Worm (Caenorhabditis elegans): Measurements from ENCODE around the gene csq-1.

DNA sequence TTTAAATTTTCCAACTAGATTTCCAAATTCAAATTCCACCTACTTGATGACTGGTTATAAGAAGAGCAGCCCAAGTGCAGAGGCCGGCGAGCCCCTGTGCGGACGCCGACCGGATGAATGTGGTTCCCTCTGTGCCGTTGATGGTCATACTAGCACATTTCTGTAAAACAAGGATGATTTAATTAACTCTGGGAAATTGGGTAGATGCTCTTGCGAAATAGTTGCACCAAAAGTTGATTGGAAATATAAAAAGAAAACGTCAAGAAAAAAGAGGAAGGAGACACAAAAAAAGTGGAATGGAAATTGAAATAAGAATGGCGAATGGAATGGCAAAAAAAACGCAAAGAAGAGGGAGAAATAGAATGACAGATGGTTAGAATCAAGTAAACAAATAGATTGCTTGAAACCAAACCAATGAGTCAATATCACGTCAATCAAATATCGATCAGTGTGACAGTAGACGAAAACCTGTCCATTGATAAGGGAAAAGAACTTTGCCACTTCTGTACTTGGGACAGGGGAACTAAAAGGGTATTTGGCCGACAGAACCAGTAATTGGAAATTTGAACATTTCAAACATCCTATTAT is 22.1 kb downstream of the csq-1 start, which contains the start of gene tmem-184:
- TF ChIP-seq ztf-11 (tag; optimal IDR thresholded peaks at IDR 0.05), result no peak
- TF ChIP-seq nhr-76 (tag; optimal IDR thresholded peaks at IDR 0.05), result no peak
- no peak for TF ChIP-seq nhr-28 (tag; optimal IDR thresholded peaks at IDR 0.05)
- no peak for TF ChIP-seq unc-62 (GFP tag; optimal IDR thresholded peaks at IDR 0.05)
- TF ChIP-seq fkh-10 (GFP tag; optimal IDR thresholded peaks at IDR 0.05), result no peak
- TF ChIP-seq ama-1 (optimal IDR thresholded peaks at IDR 0.05), result no peak
- no peak for TF ChIP-seq unc-39 (tag; optimal IDR thresholded peaks at IDR 0.05)
- no peak for TF ChIP-seq mdl-1 (tag; optimal IDR thresholded peaks at IDR 0.05)
- TF ChIP-seq elt-1 (tag; optimal IDR thresholded peaks at IDR 0.05), result no peak
- no peak for TF ChIP-seq nhr-77 (tag; optimal IDR thresholded peaks at IDR 0.05)
- TF ChIP-seq aly-2 (tag; optimal IDR thresholded peaks at IDR 0.05), result no peak
